Fruit fly (Drosophila melanogaster): ENCODE data around the gene pst.
A peak's percentile ranks its signal among the peaks of the same experiment; 100 is the strongest.

pst gene

DNA sequence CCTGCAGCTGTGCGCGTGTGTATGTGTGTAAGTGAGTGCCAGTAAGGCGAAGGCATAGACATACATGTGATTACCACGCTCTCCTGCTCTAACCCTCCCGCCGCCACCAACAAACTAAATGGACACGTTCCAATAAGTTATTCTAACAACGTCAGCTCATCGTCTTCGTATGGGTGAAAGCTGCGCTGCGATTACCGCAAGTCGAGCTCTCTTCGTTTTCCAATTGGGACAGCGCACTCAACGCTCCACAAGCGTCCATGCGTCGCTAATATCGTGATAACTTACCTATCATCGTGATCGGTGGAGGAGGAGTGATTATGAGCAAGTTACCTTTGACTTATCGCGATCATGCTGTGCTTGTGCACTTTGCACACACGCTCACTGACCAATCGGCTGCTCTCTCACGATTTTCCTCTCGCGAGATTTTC lies 1.0 kb upstream of the pst start (continued):
- no peak for TF ChIP-seq HmgD (GFP tag; optimal IDR thresholded peaks at IDR 0.05)
- peak in 1 of 2 experiments; percentile 75 for TF ChIP-seq insv (GFP tag; optimal IDR thresholded peaks at IDR 0.05)
- no peak for TF ChIP-seq CG6791 (GFP tag; IDR thresholded peaks at IDR 0.05; ENCODE audit: partially characterized antibody)
- peak; percentile 9 for TF ChIP-seq unpg (GFP tag; optimal IDR thresholded peaks at IDR 0.05)
- peak; percentile 2 for TF ChIP-seq CG18262 (tag; optimal IDR thresholded peaks at IDR 0.05)
- no peak for TF ChIP-seq otp (GFP tag; IDR thresholded peaks at IDR 0.05)
- no peak for TF ChIP-seq Sin3A (optimal IDR thresholded peaks at IDR 0.05)
- TF ChIP-seq dimm (GFP tag; IDR thresholded peaks at IDR 0.05) = no peak
- no peak for TF ChIP-seq lmd (GFP tag; IDR thresholded peaks at IDR 0.05)
- no peak for TF ChIP-seq pho (GFP tag; optimal IDR thresholded peaks at IDR 0.05)
- no peak for TF ChIP-seq Lhr (GFP tag; optimal IDR thresholded peaks at IDR 0.05)
- TF ChIP-seq tap (tag; optimal IDR thresholded peaks at IDR 0.05) = no peak
- TF ChIP-seq CG30020 (tag; optimal IDR thresholded peaks at IDR 0.05) = no peak
- no peak for TF ChIP-seq chn (GFP tag; optimal IDR thresholded peaks at IDR 0.05)
- TF ChIP-seq aop (GFP tag; IDR thresholded peaks at IDR 0.05) = no peak
- TF ChIP-seq Ada2b (GFP tag; IDR thresholded peaks at IDR 0.05) = no peak
- no peak for TF ChIP-seq az2 (GFP tag; optimal IDR thresholded peaks at IDR 0.05)
- TF ChIP-seq CoRest (tag; optimal IDR thresholded peaks at IDR 0.05) = no peak
- no peak for TF ChIP-seq CG4282 (GFP tag; optimal IDR thresholded peaks at IDR 0.05)
- TF ChIP-seq CG15073 (GFP tag; optimal IDR thresholded peaks at IDR 0.05) = no peak
- no peak for TF ChIP-seq Kr (GFP tag; optimal IDR thresholded peaks at IDR 0.05)
- TF ChIP-seq Jarid2 (GFP tag; optimal IDR thresholded peaks at IDR 0.05) = no peak
- TF ChIP-seq PHDP (tag; optimal IDR thresholded peaks at IDR 0.05) = peak; percentile 17
- TF ChIP-seq CG17328 (GFP tag; IDR thresholded peaks at IDR 0.05) = no peak
- TF ChIP-seq dmrt11E (tag; optimal IDR thresholded peaks at IDR 0.05) = no peak
- 0 out of 4 replicates have a peak, but pooled peaks have one; percentile 8 for TF ChIP-seq chinmo (GFP tag; IDR thresholded peaks at IDR 0.05; ENCODE audit: partially characterized antibody)
- TF ChIP-seq H2.0 (GFP tag; IDR thresholded peaks at IDR 0.05) = no peak
- no peak for TF ChIP-seq CG18619 (GFP tag; optimal IDR thresholded peaks at IDR 0.05)
- TF ChIP-seq CG18599 (GFP tag; optimal IDR thresholded peaks at IDR 0.05) = no peak
- no peak for TF ChIP-seq CG34224 (GFP tag; IDR thresholded peaks at IDR 0.05; ENCODE audit: partially characterized antibody)
- no peak for TF ChIP-seq CG11560 (tag; IDR thresholded peaks at IDR 0.05)
- TF ChIP-seq Hsf (GFP tag; optimal IDR thresholded peaks at IDR 0.05) = no peak
- TF ChIP-seq nerfin-1 (tag; optimal IDR thresholded peaks at IDR 0.05) = peak; percentile 53
- peak; percentile 40 for TF ChIP-seq gro (GFP tag; optimal IDR thresholded peaks at IDR 0.05)
- no peak for TF ChIP-seq Atf-2 (GFP tag; optimal IDR thresholded peaks at IDR 0.05)
- no peak for TF ChIP-seq CG34422 (GFP tag; IDR thresholded peaks at IDR 0.05)
- peak; percentile 94 for TF ChIP-seq grn (GFP tag; optimal IDR thresholded peaks at IDR 0.05)
- TF ChIP-seq nom (GFP tag; optimal IDR thresholded peaks at IDR 0.05) = peak; percentile 57
- peak; percentile 56 for TF ChIP-seq Meics (GFP tag; optimal IDR thresholded peaks at IDR 0.05)
- peak; percentile 2 for TF ChIP-seq CG1603 (tag; optimal IDR thresholded peaks at IDR 0.05)
- no peak for TF ChIP-seq usp (GFP tag; optimal IDR thresholded peaks at IDR 0.05)
- no peak for TF ChIP-seq Eip74EF (GFP tag; optimal IDR thresholded peaks at IDR 0.05)
- no peak for TF ChIP-seq CG42726 (GFP tag; IDR thresholded peaks at IDR 0.05; ENCODE audit: partially characterized antibody)
- no peak for TF ChIP-seq NFAT (GFP tag; IDR thresholded peaks at IDR 0.05)
- no peak for TF ChIP-seq sens-2 (GFP tag; IDR thresholded peaks at IDR 0.05)

Data from whole organism, embryonic.